Fruit fly (Drosophila melanogaster) whole organism, embryonic: Measurements from ENCODE around the gene Cyp4ac2.

ENCODE experiments used
- ATbp ChIP-seq: fragments of 200-800 bp; sonication (Bioruptor generic); optimal IDR thresholded peaks from 2 replicates; lab custom pipeline; 2017; ENCODE audit warnings: missing biosample characterization, mild to moderate bottlenecking, missing genetic modification characterization, missing genetic modification reagents
- B-H2 ChIP-seq: fragments of 200-800 bp; sonication (Bioruptor generic); optimal IDR thresholded peaks from 2 replicates; lab custom pipeline; 2018; ENCODE audit warnings: missing biosample characterization, mild to moderate bottlenecking, missing genetic modification characterization
- CG10321 ChIP-seq: fragments of 200-800 bp; sonication (Bioruptor generic); IDR thresholded peaks from 2 replicates; pipeline ENCODE4 v1.3.6; 2022; ENCODE audit warnings: missing biosample characterization, missing genetic modification characterization
- CG10543 ChIP-seq: fragments of 200-800 bp; sonication (Bioruptor generic); optimal IDR thresholded peaks from 3 replicates; lab custom pipeline; 2017; ENCODE audit warnings: missing biosample characterization, mild to moderate bottlenecking, missing genetic modification characterization, moderate library complexity
- CG11398 ChIP-seq: fragments of 200-800 bp; sonication (Bioruptor generic); optimal IDR thresholded peaks from 2 replicates; lab custom pipeline; 2016; ENCODE audit warnings: missing biosample characterization, missing genetic modification characterization
- CG12236 ChIP-seq: fragments of 200-800 bp; sonication (Bioruptor generic); optimal IDR thresholded peaks from 2 replicates; lab custom pipeline; 2016; ENCODE audit warnings: missing biosample characterization, missing genetic modification characterization
- CG12744 ChIP-seq: fragments of 200-800 bp; sonication (Bioruptor generic); optimal IDR thresholded peaks from 2 replicates; lab custom pipeline; 2016; ENCODE audit warnings: missing biosample characterization, missing genetic modification characterization
- CG13894 ChIP-seq: fragments of 200-800 bp; sonication (Bioruptor generic); optimal IDR thresholded peaks from 3 replicates; lab custom pipeline; 2018; ENCODE audit warnings: missing biosample characterization, mild to moderate bottlenecking, missing genetic modification characterization, moderate library complexity
- CG14710 ChIP-seq: fragments of 200-800 bp; sonication (Bioruptor generic); optimal IDR thresholded peaks from 3 replicates; lab custom pipeline; 2019; ENCODE audit warnings: missing biosample characterization, mild to moderate bottlenecking, missing genetic modification characterization, moderate library complexity
- CG14860 ChIP-seq: fragments of 200-800 bp; sonication (Bioruptor generic); IDR thresholded peaks from 3 replicates; pipeline ENCODE4 v1.3.6; 2022; ENCODE audit warnings: missing biosample characterization, missing genetic modification characterization; ENCODE audit not compliant: partially characterized antibody
- CG15514 ChIP-seq: fragments of 200-800 bp; sonication (Bioruptor generic); optimal IDR thresholded peaks from 3 replicates; lab custom pipeline; 2017; ENCODE audit warnings: missing biosample characterization, missing genetic modification characterization, mild to moderate bottlenecking, moderate library complexity, missing genetic modification reagents
- CG1602 ChIP-seq: fragments of 200-800 bp; sonication (Bioruptor generic); optimal IDR thresholded peaks from 3 replicates; lab custom pipeline; 2016; ENCODE audit warnings: missing biosample characterization, missing genetic modification characterization
- CG16815 ChIP-seq: fragments of 200-800 bp; sonication (Bioruptor generic); optimal IDR thresholded peaks from 3 replicates; lab custom pipeline; 2017; ENCODE audit warnings: missing biosample characterization, mild to moderate bottlenecking, missing genetic modification characterization
- CG16863 ChIP-seq: fragments of 200-800 bp; sonication (Bioruptor generic); optimal IDR thresholded peaks from 3 replicates; lab custom pipeline; 2016; ENCODE audit warnings: missing biosample characterization, missing genetic modification characterization
- CG30020 ChIP-seq: fragments of 200-800 bp; optimal IDR thresholded peaks from 2 replicates; lab custom pipeline; 2019; ENCODE audit warnings: missing biosample characterization, mild to moderate bottlenecking, missing genetic modification characterization, moderate library complexity
- CG31388 ChIP-seq: fragments of 200-800 bp; sonication (Bioruptor generic); optimal IDR thresholded peaks from 2 replicates; lab custom pipeline; 2016; ENCODE audit warnings: missing biosample characterization, missing genetic modification characterization
- CG32767 ChIP-seq: fragments of 200-800 bp; sonication (Bioruptor generic); IDR thresholded peaks from 2 replicates; pipeline ENCODE4 v1.3.6; 2022; ENCODE audit warnings: missing biosample characterization, missing genetic modification characterization
- CG42726 ChIP-seq: fragments of 200-800 bp; sonication (Bioruptor generic); IDR thresholded peaks from 2 replicates; pipeline ENCODE4 v1.3.6; 2022; ENCODE audit warnings: missing biosample characterization, missing genetic modification characterization; ENCODE audit not compliant: partially characterized antibody
- CG4707 ChIP-seq: fragments of 200-800 bp; sonication (Bioruptor generic); optimal IDR thresholded peaks from 2 replicates; lab custom pipeline; 2018; ENCODE audit warnings: missing biosample characterization, mild to moderate bottlenecking, missing genetic modification characterization, moderate library complexity
- CG5180 ChIP-seq: fragments of 200-800 bp; sonication (Bioruptor generic); optimal IDR thresholded peaks from 3 replicates; lab custom pipeline; 2017; ENCODE audit warnings: missing biosample characterization, missing genetic modification characterization, mild to moderate bottlenecking, moderate library complexity, missing genetic modification reagents
- CG6654 ChIP-seq: fragments of 200-800 bp; sonication (Bioruptor generic); optimal IDR thresholded peaks from 2 replicates; lab custom pipeline; 2017; ENCODE audit warnings: missing biosample characterization, mild to moderate bottlenecking, missing genetic modification characterization
- CG8359 ChIP-seq: fragments of 200-800 bp; sonication (Bioruptor generic); optimal IDR thresholded peaks from 2 replicates; lab custom pipeline; 2017; ENCODE audit warnings: missing biosample characterization, mild to moderate bottlenecking, missing genetic modification characterization, borderline replicate concordance
- CG9727 ChIP-seq: fragments of 200-800 bp; sonication (Bioruptor generic); optimal IDR thresholded peaks from 3 replicates; lab custom pipeline; 2017; ENCODE audit warnings: missing biosample characterization, mild to moderate bottlenecking, missing genetic modification characterization
- Dref ChIP-seq: fragments of 200-800 bp; sonication (Bioruptor generic); IDR thresholded peaks from 2 replicates; pipeline ENCODE4 v1.3.6; 2022; ENCODE audit warnings: missing biosample characterization, missing genetic modification characterization
- Drgx ChIP-seq: fragments of 200-800 bp; sonication (Bioruptor generic); IDR thresholded peaks from 2 replicates; pipeline ENCODE4 v1.3.6; 2022; ENCODE audit warnings: missing biosample characterization, missing genetic modification characterization
- Fer1 ChIP-seq: fragments of 200-800 bp; sonication (Bioruptor generic); optimal IDR thresholded peaks from 2 replicates; lab custom pipeline; 2017; ENCODE audit warnings: missing biosample characterization, mild to moderate bottlenecking, missing genetic modification characterization
- GATAe ChIP-seq: fragments of 200-800 bp; sonication (Bioruptor generic); conservative IDR thresholded peaks from 2 replicates; pipeline ENCODE4 v1.3.6; 2022; ENCODE audit warnings: missing biosample characterization, missing genetic modification characterization
- Hand ChIP-seq: fragments of 200-800 bp; sonication (Bioruptor generic); optimal IDR thresholded peaks from 2 replicates; lab custom pipeline; 2017; ENCODE audit warnings: mild to moderate bottlenecking, missing biosample characterization, missing genetic modification reagents, missing genetic modification characterization
- Hey ChIP-seq: fragments of 200-800 bp; sonication (Bioruptor generic); optimal IDR thresholded peaks from 3 replicates; lab custom pipeline; 2018; ENCODE audit warnings: missing biosample characterization, mild to moderate bottlenecking, missing genetic modification characterization
- Hmx ChIP-seq: fragments of 200-800 bp; sonication (Bioruptor generic); optimal IDR thresholded peaks from 2 replicates; lab custom pipeline; 2016; ENCODE audit warnings: missing biosample characterization, missing genetic modification characterization
- MTF-1 ChIP-seq: fragments of 200-800 bp; sonication (Bioruptor generic); optimal IDR thresholded peaks from 2 replicates; lab custom pipeline; 2018; ENCODE audit warnings: missing biosample characterization, mild to moderate bottlenecking, missing genetic modification characterization, borderline replicate concordance
- Oli ChIP-seq: fragments of 200-800 bp; sonication (Bioruptor generic); optimal IDR thresholded peaks from 2 replicates; lab custom pipeline; 2018; ENCODE audit warnings: missing biosample characterization, mild to moderate bottlenecking, missing genetic modification characterization, moderate library complexity
- Rfx ChIP-seq: fragments of 200-800 bp; sonication (Bioruptor generic); IDR thresholded peaks from 2 replicates; pipeline ENCODE4 v1.3.6; 2022; ENCODE audit warnings: missing biosample characterization, missing genetic modification characterization
- Sry-δ ChIP-seq: fragments of 200-800 bp; sonication (Bioruptor generic); optimal IDR thresholded peaks from 2 replicates; lab custom pipeline; 2016; ENCODE audit warnings: missing biosample characterization, missing genetic modification characterization
- YL-1 ChIP-seq: fragments of 200-800 bp; sonication (Bioruptor generic); optimal IDR thresholded peaks from 3 replicates; lab custom pipeline; 2017; ENCODE audit warnings: missing biosample characterization, mild to moderate bottlenecking, missing genetic modification characterization
- aop ChIP-seq: fragments of 200-800 bp; sonication (Bioruptor generic); IDR thresholded peaks from 2 replicates; pipeline ENCODE4 v1.3.6; 2022; ENCODE audit warnings: missing biosample characterization, missing genetic modification characterization
- ara ChIP-seq: fragments of 200-800 bp; sonication (Bioruptor generic); IDR thresholded peaks from 2 replicates; pipeline ENCODE4 v1.3.6; 2022; ENCODE audit warnings: missing biosample characterization, missing genetic modification characterization
- bbx ChIP-seq: fragments of 200-800 bp; sonication (Bioruptor generic); IDR thresholded peaks from 2 replicates; pipeline ENCODE4 v1.3.6; 2022; ENCODE audit warnings: missing biosample characterization, missing genetic modification characterization; ENCODE audit not compliant: partially characterized antibody
- cas ChIP-seq: fragments of 200-800 bp; sonication (Bioruptor generic); IDR thresholded peaks from 2 replicates; pipeline ENCODE4 v1.3.6; 2022; ENCODE audit warnings: missing biosample characterization, missing genetic modification characterization
- corto ChIP-seq: fragments of 200-800 bp; sonication (Bioruptor generic); optimal IDR thresholded peaks from 2 replicates; lab custom pipeline; 2016; ENCODE audit warnings: missing biosample characterization, mild to moderate bottlenecking, missing genetic modification characterization, moderate library complexity
- crol ChIP-seq: fragments of 200-800 bp; sonication (Bioruptor generic); IDR thresholded peaks from 2 replicates; pipeline ENCODE4 v1.3.6; 2022; ENCODE audit warnings: missing biosample characterization, missing genetic modification characterization
- cwo ChIP-seq: fragments of 200-800 bp; sonication (Bioruptor generic); optimal IDR thresholded peaks from 3 replicates; lab custom pipeline; 2017; ENCODE audit warnings: missing biosample characterization, missing genetic modification characterization, mild to moderate bottlenecking, moderate library complexity, missing genetic modification reagents
- ewg ChIP-seq: fragments of 200-800 bp; sonication (Bioruptor generic); optimal IDR thresholded peaks from 3 replicates; lab custom pipeline; 2017; ENCODE audit warnings: mild to moderate bottlenecking, missing biosample characterization, missing genetic modification reagents, missing genetic modification characterization
- fu2 ChIP-seq: fragments of 200-800 bp; sonication (Bioruptor generic); optimal IDR thresholded peaks from 2 replicates; lab custom pipeline; 2016; ENCODE audit warnings: missing biosample characterization, missing genetic modification characterization
- gfzf ChIP-seq: fragments of 200-800 bp; sonication (Bioruptor generic); optimal IDR thresholded peaks from 2 replicates; lab custom pipeline; 2016; ENCODE audit warnings: missing biosample characterization, mild to moderate bottlenecking, missing genetic modification characterization, moderate library complexity
- ham ChIP-seq: fragments of 200-800 bp; sonication (Bioruptor generic); IDR thresholded peaks from 2 replicates; pipeline ENCODE4 v1.3.6; 2022; ENCODE audit warnings: missing biosample characterization, missing genetic modification characterization
- mirr ChIP-seq: fragments of 200-800 bp; sonication (Bioruptor generic); optimal IDR thresholded peaks from 3 replicates; lab custom pipeline; 2018; ENCODE audit warnings: missing biosample characterization, mild to moderate bottlenecking, missing genetic modification characterization
- onecut ChIP-seq: fragments of 200-800 bp; sonication (Bioruptor generic); IDR thresholded peaks from 2 replicates; pipeline ENCODE4 v1.3.6; 2022; ENCODE audit warnings: missing biosample characterization, missing genetic modification characterization
- p53 ChIP-seq: fragments of 200-800 bp; sonication (Bioruptor generic); optimal IDR thresholded peaks from 2 replicates; lab custom pipeline; 2016; ENCODE audit warnings: missing biosample characterization, missing genetic modification characterization
- run ChIP-seq: fragments of 200-800 bp; sonication (Bioruptor generic); optimal IDR thresholded peaks from 3 replicates; lab custom pipeline; 2018; ENCODE audit warnings: missing biosample characterization, mild to moderate bottlenecking, missing genetic modification characterization

Gene Cyp4ac2

dm6 chr2L:5303044-5303904, 37.1 kb downstream of the Cyp4ac2 start (continued):
- TF ChIP-seq Fer1 (GFP tag; lab: Kevin White, UChicago) (peak; percentile 19), CG16815 (GFP tag; lab: Kevin White, UChicago) (no peak), Hmx (no peak), CG8359 (GFP tag; lab: Kevin White, UChicago) (peak; percentile 23), CG30020 (tag; lab: Kevin White, UChicago) (no peak), crol (GFP tag; lab: Robert Waterston, UW) (peak; percentile 55), cwo (GFP tag; lab: Kevin White, UChicago) (peak; percentile 82), CG6654 (GFP tag; lab: Kevin White, UChicago) (peak; percentile 0), fu2 (no peak), B-H2 (GFP tag; lab: Kevin White, UChicago) (no peak), CG5180 (peak; percentile 93), CG12744 (GFP tag; lab: Kevin White, UChicago) (no peak), MTF-1 (GFP tag; lab: Kevin White, UChicago) (peak; percentile 45), CG32767 (GFP tag; lab: Robert Waterston, UW) (no peak), run (no peak), aop (no peak), CG42726 (0 out of 2 replicates have a peak, but pooled peaks have one; percentile 6), CG9727 (GFP tag; lab: Kevin White, UChicago) (peak; percentile 31), ham (0 out of 2 replicates have a peak, but pooled peaks have one; percentile 11), Drgx (GFP tag; lab: Robert Waterston, UW) (peak; percentile 34; the same call in 1 of the 2 replicates), CG16863 (GFP tag; lab: Kevin White, UChicago) (no peak), CG14710 (tag; lab: Kevin White, UChicago) (peak; percentile 10), corto (GFP tag; lab: Kevin White, UChicago) (no peak), CG14860 (no peak), gfzf (GFP tag; lab: Kevin White, UChicago) (no peak), p53 (GFP tag; lab: Kevin White, UChicago) (no peak), cas (GFP tag; lab: Robert Waterston, UW) (no peak), CG11398 (GFP tag; lab: Kevin White, UChicago) (peak; percentile 25), CG12236 (GFP tag; lab: Kevin White, UChicago) (no peak), ara (peak; percentile 42; the same call in 1 of the 2 replicates), GATAe (peak; percentile 39; the same call in 1 of the 2 replicates), onecut (GFP tag; lab: Robert Waterston, UW) (peak; percentile 21; the same call in 1 of the 2 replicates), ATbp (GFP tag; lab: Kevin White, UChicago) (peak; percentile 12), CG15514 (GFP tag; lab: Kevin White, UChicago) (peak; percentile 1), Rfx (peak; percentile 5; the same call in 1 of the 2 replicates), ewg (GFP tag; lab: Kevin White, UChicago) (no peak), YL-1 (GFP tag; lab: Kevin White, UChicago) (no peak), CG4707 (no peak)

dm6 chr2L:5304367-5304766, 38.2 kb downstream of the Cyp4ac2 start:
- no peak for TF ChIP-seq Sry-δ (GFP tag; lab: Kevin White, UChicago)
- no peak for TF ChIP-seq Oli (tag; lab: Kevin White, UChicago)
- no peak for TF ChIP-seq CG10543
- no peak for TF ChIP-seq CG13894 (tag; lab: Kevin White, UChicago)
- TF ChIP-seq mirr (GFP tag; lab: Kevin White, UChicago): peak; percentile 46
- TF ChIP-seq Hey (tag; lab: Kevin White, UChicago): peak; percentile 2
- no peak for TF ChIP-seq Hand (GFP tag; lab: Kevin White, UChicago)
- no peak for TF ChIP-seq Dref (GFP tag; lab: Robert Waterston, UW)
- no peak for TF ChIP-seq bbx (GFP tag; lab: Robert Waterston, UW)
- no peak for TF ChIP-seq CG10321 (GFP tag; lab: Robert Waterston, UW)
- no peak for TF ChIP-seq CG31388 (GFP tag; lab: Kevin White, UChicago)
- no peak for TF ChIP-seq CG1602 (GFP tag; lab: Kevin White, UChicago)
